Fruit fly (Drosophila melanogaster) whole organism, embryonic: ENCODE results near the gene CG5863.
A peak's percentile ranks its signal among the peaks of the same experiment; 100 is the strongest.

ENCODE experiments used
- Abd-B ChIP-seq: fragments of 200-800 bp; sonication (Bioruptor generic); optimal IDR thresholded peaks from 2 replicates; lab custom pipeline; 2018; ENCODE audit warnings: missing biosample characterization, mild to moderate bottlenecking, missing genetic modification characterization, moderate library complexity
- Bgb ChIP-seq: fragments of 200-800 bp; sonication (Bioruptor generic); IDR thresholded peaks from 2 replicates; pipeline ENCODE4 v1.3.6; 2022; ENCODE audit warnings: missing biosample characterization, missing genetic modification characterization; ENCODE audit not compliant: partially characterized antibody
- CG1024 ChIP-seq: fragments of 200-800 bp; sonication (Bioruptor generic); IDR thresholded peaks from 2 replicates; pipeline ENCODE4 v1.3.6; 2022; ENCODE audit warnings: missing biosample characterization, missing genetic modification characterization
- CG10543 ChIP-seq: fragments of 200-800 bp; sonication (Bioruptor generic); optimal IDR thresholded peaks from 3 replicates; lab custom pipeline; 2017; ENCODE audit warnings: missing biosample characterization, mild to moderate bottlenecking, missing genetic modification characterization, moderate library complexity
- CG12391 ChIP-seq: fragments of 200-800 bp; sonication (Bioruptor generic); optimal IDR thresholded peaks from 3 replicates; lab custom pipeline; 2018; ENCODE audit warnings: missing biosample characterization, mild to moderate bottlenecking, missing genetic modification characterization, moderate library complexity
- CG12659 ChIP-seq: fragments of 200-800 bp; sonication (Bioruptor generic); optimal IDR thresholded peaks from 3 replicates; lab custom pipeline; 2017; ENCODE audit warnings: mild to moderate bottlenecking, missing biosample characterization, missing genetic modification reagents, missing genetic modification characterization
- CG12769 ChIP-seq: fragments of 200-800 bp; sonication (Bioruptor generic); optimal IDR thresholded peaks from 2 replicates; lab custom pipeline; 2019; ENCODE audit warnings: missing biosample characterization, mild to moderate bottlenecking, missing genetic modification characterization, moderate library complexity
- CG14667 ChIP-seq: fragments of 200-800 bp; sonication (Bioruptor generic); IDR thresholded peaks from 2 replicates; pipeline ENCODE4 v1.3.6; 2022; ENCODE audit warnings: missing biosample characterization, missing genetic modification characterization
- CG15601 ChIP-seq: fragments of 200-800 bp; sonication (Bioruptor generic); optimal IDR thresholded peaks from 3 replicates; lab custom pipeline; 2019; ENCODE audit warnings: missing biosample characterization, mild to moderate bottlenecking, missing genetic modification characterization, moderate library complexity
- CG16815 ChIP-seq: fragments of 200-800 bp; sonication (Bioruptor generic); optimal IDR thresholded peaks from 3 replicates; lab custom pipeline; 2017; ENCODE audit warnings: missing biosample characterization, mild to moderate bottlenecking, missing genetic modification characterization
- CG17912 ChIP-seq: fragments of 200-800 bp; sonication (Bioruptor generic); optimal IDR thresholded peaks from 2 replicates; lab custom pipeline; 2018; ENCODE audit warnings: missing biosample characterization, mild to moderate bottlenecking, missing genetic modification characterization
- CG3065 ChIP-seq: fragments of 200-800 bp; sonication (Bioruptor generic); optimal IDR thresholded peaks from 2 replicates; lab custom pipeline; 2016; ENCODE audit warnings: missing biosample characterization, missing genetic modification characterization
- CG33213 ChIP-seq: fragments of 200-800 bp; sonication (Bioruptor generic); optimal IDR thresholded peaks from 3 replicates; lab custom pipeline; 2016; ENCODE audit warnings: missing biosample characterization, missing genetic modification characterization
- CG42726 ChIP-seq: fragments of 200-800 bp; sonication (Bioruptor generic); IDR thresholded peaks from 2 replicates; pipeline ENCODE4 v1.3.6; 2022; ENCODE audit warnings: missing biosample characterization, missing genetic modification characterization; ENCODE audit not compliant: partially characterized antibody
- CG6654 ChIP-seq: fragments of 200-800 bp; sonication (Bioruptor generic); optimal IDR thresholded peaks from 2 replicates; lab custom pipeline; 2017; ENCODE audit warnings: missing biosample characterization, mild to moderate bottlenecking, missing genetic modification characterization
- CG7745 ChIP-seq: fragments of 200-800 bp; sonication (Bioruptor generic); optimal IDR thresholded peaks from 2 replicates; lab custom pipeline; 2018; ENCODE audit warnings: missing biosample characterization, mild to moderate bottlenecking, missing genetic modification characterization, moderate library complexity
- CG7839 ChIP-seq: fragments of 200-800 bp; sonication (Bioruptor generic); optimal IDR thresholded peaks from 3 replicates; lab custom pipeline; 2018; ENCODE audit warnings: missing biosample characterization, mild to moderate bottlenecking, missing genetic modification characterization, moderate library complexity
- CG9609 ChIP-seq: fragments of 200-800 bp; sonication (Bioruptor generic); optimal IDR thresholded peaks from 3 replicates; lab custom pipeline; 2016; ENCODE audit warnings: missing biosample characterization, missing genetic modification characterization
- CG9932 ChIP-seq: fragments of 200-800 bp; sonication (Bioruptor generic); IDR thresholded peaks from 2 replicates; pipeline ENCODE4 v1.3.6; 2022; ENCODE audit warnings: missing biosample characterization, missing genetic modification characterization
- CoRest ChIP-seq: fragments of 200-800 bp; sonication (Bioruptor generic); optimal IDR thresholded peaks from 3 replicates; lab custom pipeline; 2018; ENCODE audit warnings: missing biosample characterization, mild to moderate bottlenecking, missing genetic modification characterization, moderate library complexity
- Dfd ChIP-seq, 2 experiments: fragments of >200 bp; optimal IDR thresholded peaks; 2 replicates each; lab custom pipeline; 2017; ENCODE audit warnings: missing biosample characterization in 2 of 2, missing genetic modification characterization in 2 of 2
- Dll ChIP-seq: fragments of 200-800 bp; sonication (Bioruptor generic); IDR thresholded peaks from 4 replicates; pipeline ENCODE4 v1.3.6; 2022; ENCODE audit warnings: missing biosample characterization, missing genetic modification characterization; ENCODE audit not compliant: partially characterized antibody
- Drgx ChIP-seq: fragments of 200-800 bp; sonication (Bioruptor generic); IDR thresholded peaks from 2 replicates; pipeline ENCODE4 v1.3.6; 2022; ENCODE audit warnings: missing biosample characterization, missing genetic modification characterization
- HHEX ChIP-seq: fragments of 200-800 bp; sonication (Bioruptor generic); optimal IDR thresholded peaks from 3 replicates; lab custom pipeline; 2017; ENCODE audit warnings: missing biosample characterization, mild to moderate bottlenecking, missing genetic modification characterization, missing genetic modification reagents
- HLH54F ChIP-seq: fragments of 200-800 bp; sonication (Bioruptor generic); optimal IDR thresholded peaks from 3 replicates; lab custom pipeline; 2016; ENCODE audit warnings: missing biosample characterization, missing genetic modification characterization
- Hey ChIP-seq: fragments of 200-800 bp; sonication (Bioruptor generic); optimal IDR thresholded peaks from 3 replicates; lab custom pipeline; 2018; ENCODE audit warnings: missing biosample characterization, mild to moderate bottlenecking, missing genetic modification characterization
- Hr39 ChIP-seq: fragments of >200 bp; optimal IDR thresholded peaks from 2 replicates; lab custom pipeline; 2017
- Hr78 ChIP-seq, 2 experiments: fragments of 200-800 bp in 1 of 2; fragments of >200 bp in 1 of 2; sonication (Bioruptor generic) in 1 of 2; optimal IDR thresholded peaks; 2 replicates each; lab custom pipeline; 2017 to 2019; ENCODE audit warnings: missing biosample characterization in 2 of 2, missing genetic modification characterization in 2 of 2, mild to moderate bottlenecking in 1 of 2, moderate library complexity in 1 of 2
- Nf-YA ChIP-seq: fragments of 200-800 bp; sonication (Bioruptor generic); IDR thresholded peaks from 2 replicates; pipeline ENCODE4 v1.3.6; 2022; ENCODE audit warnings: missing biosample characterization, missing genetic modification characterization
- Nf-YB ChIP-seq: fragments of 200-800 bp; sonication (Bioruptor generic); optimal IDR thresholded peaks from 3 replicates; lab custom pipeline; 2019; ENCODE audit warnings: missing biosample characterization, mild to moderate bottlenecking, missing genetic modification characterization, moderate library complexity
- Ssrp ChIP-seq: fragments of 200-800 bp; sonication (Bioruptor generic); optimal IDR thresholded peaks from 2 replicates; lab custom pipeline; 2018; ENCODE audit warnings: missing biosample characterization, mild to moderate bottlenecking, missing genetic modification characterization, moderate library complexity
- amos ChIP-seq: fragments of 200-800 bp; sonication (Bioruptor generic); IDR thresholded peaks from 2 replicates; pipeline ENCODE4 v1.3.6; 2022; ENCODE audit warnings: missing biosample characterization, missing genetic modification characterization; ENCODE audit not compliant: partially characterized antibody
- az2 ChIP-seq: fragments of 200-800 bp; sonication (Bioruptor generic); optimal IDR thresholded peaks from 3 replicates; lab custom pipeline; 2016; ENCODE audit warnings: missing biosample characterization, missing genetic modification characterization
- cas ChIP-seq: fragments of 200-800 bp; sonication (Bioruptor generic); IDR thresholded peaks from 2 replicates; pipeline ENCODE4 v1.3.6; 2022; ENCODE audit warnings: missing biosample characterization, missing genetic modification characterization
- da ChIP-seq: fragments of 200-800 bp; sonication (Bioruptor generic); optimal IDR thresholded peaks from 2 replicates; lab custom pipeline; 2016; ENCODE audit warnings: missing biosample characterization, missing genetic modification characterization
- dati ChIP-seq: fragments of 200-800 bp; sonication (Bioruptor generic); IDR thresholded peaks from 2 replicates; pipeline ENCODE4 v1.3.6; 2022; ENCODE audit warnings: missing biosample characterization, missing genetic modification characterization
- disco-r ChIP-seq: fragments of 200-800 bp; sonication (Bioruptor generic); optimal IDR thresholded peaks from 2 replicates; lab custom pipeline; 2016; ENCODE audit warnings: missing biosample characterization, missing genetic modification characterization
- dmrt11E ChIP-seq: fragments of 200-800 bp; sonication (Bioruptor generic); optimal IDR thresholded peaks from 3 replicates; lab custom pipeline; 2018; ENCODE audit warnings: missing biosample characterization, mild to moderate bottlenecking, missing genetic modification characterization, moderate library complexity
- hb ChIP-seq: fragments of 200-800 bp; sonication (Bioruptor generic); IDR thresholded peaks from 3 replicates; pipeline ENCODE4 v1.3.6; 2022; ENCODE audit warnings: missing biosample characterization, missing genetic modification characterization; ENCODE audit not compliant: partially characterized antibody
- nerfin-2 ChIP-seq: fragments of 200-800 bp; sonication (Bioruptor generic); IDR thresholded peaks from 2 replicates; pipeline ENCODE4 v1.3.6; 2022; ENCODE audit warnings: missing biosample characterization, missing genetic modification characterization; ENCODE audit not compliant: partially characterized antibody
- nmo ChIP-seq: fragments of 200-800 bp; sonication (Bioruptor generic); optimal IDR thresholded peaks from 2 replicates; lab custom pipeline; 2018; ENCODE audit warnings: missing biosample characterization, mild to moderate bottlenecking, missing genetic modification characterization, moderate library complexity
- p53 ChIP-seq: fragments of 200-800 bp; sonication (Bioruptor generic); optimal IDR thresholded peaks from 2 replicates; lab custom pipeline; 2016; ENCODE audit warnings: missing biosample characterization, missing genetic modification characterization
- prd ChIP-seq, 3 experiments: fragments of >200 bp in 2 of 3; fragments of 200-800 bp in 1 of 3; sonication (Bioruptor generic) in 1 of 3; optimal IDR thresholded peaks in 2 of 3; IDR thresholded peaks in 1 of 3; 2 replicates in 2 of 3; 3 replicates in 1 of 3; pipeline versions ENCODE4 v1.3.6 to Lab custom; 2017 to 2022; ENCODE audit warnings: missing biosample characterization in 1 of 3, missing genetic modification characterization in 1 of 3
- repo ChIP-seq: fragments of 200-800 bp; sonication (Bioruptor generic); optimal IDR thresholded peaks from 2 replicates; lab custom pipeline; 2016; ENCODE audit warnings: missing biosample characterization, missing genetic modification characterization
- run ChIP-seq: fragments of 200-800 bp; sonication (Bioruptor generic); optimal IDR thresholded peaks from 3 replicates; lab custom pipeline; 2018; ENCODE audit warnings: missing biosample characterization, mild to moderate bottlenecking, missing genetic modification characterization
- sqz ChIP-seq: fragments of 200-800 bp; sonication (Bioruptor generic); optimal IDR thresholded peaks from 3 replicates; lab custom pipeline; 2018; ENCODE audit warnings: missing biosample characterization, mild to moderate bottlenecking, missing genetic modification characterization
- tin ChIP-seq: fragments of 200-800 bp; sonication (Bioruptor generic); optimal IDR thresholded peaks from 3 replicates; lab custom pipeline; 2016; ENCODE audit warnings: missing biosample characterization, missing genetic modification characterization
- unpg ChIP-seq: fragments of 200-800 bp; sonication (Bioruptor generic); optimal IDR thresholded peaks from 3 replicates; lab custom pipeline; 2018; ENCODE audit warnings: missing biosample characterization, mild to moderate bottlenecking, missing genetic modification characterization, moderate library complexity
- zfh1 ChIP-seq: fragments of 200-800 bp; sonication (Bioruptor generic); IDR thresholded peaks from 3 replicates; pipeline ENCODE4 v1.3.6; 2022; ENCODE audit warnings: missing biosample characterization, missing genetic modification characterization

CG5863 gene

dm6 chr3R:17401289-17401752, 9.6 kb upstream of the CG5863 start (continued):
- TF ChIP-seq CG14667 = no peak
- peak; percentile 62 for TF ChIP-seq CG7839 (tag; lab: Kevin White, UChicago)
- TF ChIP-seq Hr39 (lab: Kevin White, UChicago) = no peak
- TF ChIP-seq CG3065 (GFP tag; lab: Kevin White, UChicago) = no peak
- no peak for TF ChIP-seq Ssrp
- TF ChIP-seq CG12391 (tag; lab: Kevin White, UChicago) = peak; percentile 75
- TF ChIP-seq CG15601 (tag; lab: Kevin White, UChicago) = peak; percentile 36
- peak; percentile 48 for TF ChIP-seq CG9609 (GFP tag; lab: Kevin White, UChicago)
- TF ChIP-seq dmrt11E = peak; percentile 15
- peak; percentile 72 for TF ChIP-seq CG12659 (GFP tag; lab: Kevin White, UChicago)
- no peak for TF ChIP-seq CG17912
- TF ChIP-seq CG42726 (GFP tag; lab: Robert Waterston, UW) = peak; percentile 43; the same call in 1 of the 2 replicates
- peak; percentile 54 for TF ChIP-seq nmo
- TF ChIP-seq Abd-B (GFP tag; lab: Kevin White, UChicago) = no peak
- no peak for TF ChIP-seq Hr78 (GFP tag; optimal IDR thresholded peaks at IDR 0.05; lab: Kevin White, UChicago)
- peak; percentile 86 for TF ChIP-seq Bgb
- no peak for TF ChIP-seq da (GFP tag; lab: Kevin White, UChicago)
- TF ChIP-seq repo (GFP tag; lab: Kevin White, UChicago) = no peak
- no peak for TF ChIP-seq zfh1
- peak; percentile 89 for TF ChIP-seq amos (GFP tag; lab: Robert Waterston, UW)
- TF ChIP-seq Drgx (GFP tag; lab: Robert Waterston, UW) = no peak
- TF ChIP-seq az2 (GFP tag; lab: Kevin White, UChicago) = peak; percentile 50
- no peak for TF ChIP-seq prd (optimal IDR thresholded peaks at IDR 0.05; lab: Kevin White, UChicago)
- peak; percentile 59 for TF ChIP-seq prd (GFP tag; IDR thresholded peaks at IDR 0.05; lab: Robert Waterston, UW)
- TF ChIP-seq hb (GFP tag; lab: Robert Waterston, UW) = peak; percentile 76
- TF ChIP-seq cas (GFP tag; lab: Robert Waterston, UW) = 0 out of 2 replicates have a peak, but pooled peaks have one; percentile 31
- peak; percentile 4 for TF ChIP-seq CG33213 (GFP tag; lab: Kevin White, UChicago)
- TF ChIP-seq CG6654 (GFP tag; lab: Kevin White, UChicago) = no peak
- TF ChIP-seq CG9932 (GFP tag; lab: Robert Waterston, UW) = peak; percentile 78
- TF ChIP-seq disco-r (GFP tag; lab: Kevin White, UChicago) = no peak
- no peak for TF ChIP-seq CG10543 (GFP tag; lab: Kevin White, UChicago)
- no peak for TF ChIP-seq dati
- no peak for TF ChIP-seq CG7745
- no peak for TF ChIP-seq run (tag; lab: Kevin White, UChicago)
- TF ChIP-seq CG16815 (GFP tag; lab: Kevin White, UChicago) = no peak
- 0 out of 2 replicates have a peak, but pooled peaks have one; percentile 28 for TF ChIP-seq Nf-YA (GFP tag; lab: Robert Waterston, UW)
- no peak for TF ChIP-seq HHEX (GFP tag; lab: Kevin White, UChicago)
- no peak for TF ChIP-seq p53 (GFP tag; lab: Kevin White, UChicago)
- peak; percentile 60 for TF ChIP-seq HLH54F (GFP tag; lab: Kevin White, UChicago)
- TF ChIP-seq unpg (GFP tag; lab: Kevin White, UChicago) = peak; percentile 49
- no peak for TF ChIP-seq sqz (GFP tag; lab: Kevin White, UChicago)
- TF ChIP-seq nerfin-2 = peak; percentile 75
- peak; percentile 33 for TF ChIP-seq Nf-YB
- TF ChIP-seq Hey (tag; lab: Kevin White, UChicago) = no peak
- TF ChIP-seq tin (GFP tag; lab: Kevin White, UChicago) = no peak
- TF ChIP-seq CG1024 (GFP tag; lab: Robert Waterston, UW) = peak; percentile 71
- peak; percentile 72 for TF ChIP-seq CG12769 (tag; lab: Kevin White, UChicago)
- peak; percentile 84 for TF ChIP-seq Dll (GFP tag; lab: Robert Waterston, UW)
- TF ChIP-seq CoRest (tag; lab: Kevin White, UChicago) = peak; percentile 66
- TF ChIP-seq Dfd (GFP tag; optimal IDR thresholded peaks at IDR 0.05; lab: Kevin White, UChicago) = no peak
